Worm (Caenorhabditis elegans): ENCODE measurements around the gene F36H5.9.

- TF ChIP-seq hnd-1 (tag; optimal IDR thresholded peaks at IDR 0.05) (no peak), ets-7 (tag; optimal IDR thresholded peaks at IDR 0.05) (no peak), tbx-37 (GFP tag; conservative IDR thresholded peaks at IDR 0.05) (no peak), ama-1 (optimal IDR thresholded peaks at IDR 0.05) (no peak), tbx-11 (GFP tag; IDR thresholded peaks at IDR 0.05) (no peak), B0310.2 (tag; optimal IDR thresholded peaks at IDR 0.05) (no peak), pes-1 (GFP tag; IDR thresholded peaks at IDR 0.05) (no peak), flt-1 (GFP tag; IDR thresholded peaks at IDR 0.05) (no peak), scrt-1 (GFP tag; IDR thresholded peaks at IDR 0.05) (no peak), ceh-36 (tag; optimal IDR thresholded peaks at IDR 0.05) (no peak)
These were observed 38.0 kb downstream of the F36H5.9 start, which contains the start of gene btb-6 for ce11 chrII:1714772-1715353.
